Worm (Caenorhabditis elegans) whole organism, L1 larva: ENCODE measurements around the gene ape-1.

Source experiments
- aly-2 ChIP-seq: fragments of 150-350 bp; optimal IDR thresholded peaks from 2 replicates; lab custom pipeline; 2014; ENCODE audit warnings: missing biosample characterization, missing genetic modification characterization
- ces-1 ChIP-seq: fragments of 150-350 bp; optimal IDR thresholded peaks from 2 replicates; lab custom pipeline; 2014; ENCODE audit warnings: missing biosample characterization, missing genetic modification reagents, missing genetic modification characterization
- fkh-4 ChIP-seq: sonication (generic microtip); optimal IDR thresholded peaks from 2 replicates; lab custom pipeline; 2016; ENCODE audit warnings: missing compliant biosample characterization, missing genetic modification characterization, borderline replicate concordance
- fos-1 ChIP-seq: fragments of 150-350 bp; optimal IDR thresholded peaks from 2 replicates; lab custom pipeline; 2014; ENCODE audit warnings: missing biosample characterization, missing genetic modification characterization
- mab-9 ChIP-seq: fragments of 200-800 bp; sonication (Bioruptor generic); IDR thresholded peaks from 2 replicates; pipeline ENCODE4 v1.3.6; 2022; ENCODE audit warnings: missing genetic modification reagents, missing genetic modification characterization, missing compliant biosample characterization
- nhr-11 ChIP-seq: fragments of 150-350 bp; optimal IDR thresholded peaks from 2 replicates; lab custom pipeline; 2014; ENCODE audit warnings: missing biosample characterization, missing genetic modification characterization
- nhr-77 ChIP-seq: fragments of 150-350 bp; optimal IDR thresholded peaks from 2 replicates; lab custom pipeline; 2014; ENCODE audit warnings: missing biosample characterization, missing genetic modification characterization
- unc-62 ChIP-seq: fragments of 150-350 bp; optimal IDR thresholded peaks from 2 replicates; lab custom pipeline; 2014; ENCODE audit warnings: missing biosample characterization, missing genetic modification reagents, missing genetic modification characterization
- ztf-4 ChIP-seq: fragments of 150-350 bp; optimal IDR thresholded peaks from 2 replicates; lab custom pipeline; 2014; ENCODE audit warnings: missing biosample characterization, missing genetic modification characterization

ce11 chrV:11697482-11697881 lies 21.7 kb downstream of the ape-1 start:
- TF ChIP-seq nhr-11 (tag; lab: Kevin White, UChicago), result no peak
- no peak for TF ChIP-seq ces-1 (GFP tag; lab: Kevin White, UChicago)
- TF ChIP-seq aly-2 (tag; lab: Kevin White, UChicago), result no peak
- TF ChIP-seq fos-1 (tag; lab: Kevin White, UChicago), result no peak
- no peak for TF ChIP-seq nhr-77 (tag; lab: Kevin White, UChicago)
- TF ChIP-seq ztf-4 (tag; lab: Kevin White, UChicago), result no peak
- TF ChIP-seq mab-9 (GFP tag; lab: Robert Waterston, UW), result no peak
- no peak for TF ChIP-seq fkh-4 (tag; lab: Kevin White, UChicago)
- no peak for TF ChIP-seq unc-62 (GFP tag; lab: Kevin White, UChicago)
